Fruit fly (Drosophila melanogaster): ENCODE results near the gene CG10337.
A peak's percentile ranks its signal among the peaks of the same experiment; 100 is the strongest.

- peak; percentile 94 for TF ChIP-seq h (GFP tag; optimal IDR thresholded peaks at IDR 0.05)
- TF ChIP-seq lola (GFP tag; optimal IDR thresholded peaks at IDR 0.05): no peak
- peak; percentile 94 for TF ChIP-seq OdsH (GFP tag; optimal IDR thresholded peaks at IDR 0.05)
- peak; percentile 74 for TF ChIP-seq pan (optimal IDR thresholded peaks at IDR 0.05)
- peak; percentile 84 for TF ChIP-seq CG9705 (GFP tag; optimal IDR thresholded peaks at IDR 0.05)
- TF ChIP-seq Myc (optimal IDR thresholded peaks at IDR 0.05): no peak
- TF ChIP-seq woc (GFP tag; optimal IDR thresholded peaks at IDR 0.05): peak; percentile 99
- peak; percentile 89 for TF ChIP-seq dmrt93B (GFP tag; optimal IDR thresholded peaks at IDR 0.05)
Observed at dm6 chr2L:19572496-19573317, 25.9 kb upstream of the CG10337 start.
